Worm (Caenorhabditis elegans): ENCODE measurements around the gene ZC477.4.

The ZC477.4 gene

ce11 chrIV:7049672-7050206, 48.8 kb downstream of the ZC477.4 start, which contains the start of gene nhr-105 (continued):
- TF ChIP-seq vab-7 (GFP tag; IDR thresholded peaks at IDR 0.05) (no peak), nhr-41 (GFP tag; IDR thresholded peaks at IDR 0.05) (no peak), daf-16 (GFP tag; optimal IDR thresholded peaks at IDR 0.05) (no peak), daf-16 (tag; optimal IDR thresholded peaks at IDR 0.05) (peak; percentile 83), gei-8 (GFP tag; optimal IDR thresholded peaks at IDR 0.05) (no peak), php-3 (GFP tag; IDR thresholded peaks at IDR 0.05) (peak; percentile 32; the same call in 1 of the 2 replicates), mxl-2 (GFP tag; conservative IDR thresholded peaks at IDR 0.05) (peak; percentile 67; the same call in 1 of the 2 replicates), ceh-28 (tag; optimal IDR thresholded peaks at IDR 0.05) (no peak), nhr-102 (tag; optimal IDR thresholded peaks at IDR 0.05) (peak; percentile 39), lin-15B (tag; optimal IDR thresholded peaks at IDR 0.05) (no peak), ztf-7 (tag; optimal IDR thresholded peaks at IDR 0.05) (peak; percentile 57), ceh-44 (GFP tag; IDR thresholded peaks at IDR 0.05) (no peak), Y105C5A.15 (GFP tag; IDR thresholded peaks at IDR 0.05) (no peak), snpc-4 (tag; optimal IDR thresholded peaks at IDR 0.05) (no peak), duxl-1 (tag; optimal IDR thresholded peaks at IDR 0.05; ENCODE audit: poor library complexity) (no peak), nhr-237 (tag; optimal IDR thresholded peaks at IDR 0.05) (no peak), mes-2 (tag; optimal IDR thresholded peaks at IDR 0.05; ENCODE audit: poor library complexity, severe bottlenecking) (peak; percentile 11), mxl-3 (GFP tag; optimal IDR thresholded peaks at IDR 0.05) (no peak), daf-8 (GFP tag; IDR thresholded peaks at IDR 0.05) (no peak), lin-1 (GFP tag; IDR thresholded peaks at IDR 0.05) (peak; percentile 47; the same call in 1 of the 2 replicates), ztf-11 (tag; optimal IDR thresholded peaks at IDR 0.05) (no peak), ceh-32 (tag; optimal IDR thresholded peaks at IDR 0.05; ENCODE audit: poor library complexity) (no peak), pha-4 (GFP tag; IDR thresholded peaks at IDR 0.05) (no peak), pha-4 (tag; optimal IDR thresholded peaks at IDR 0.05) (no peak), Y48G9A.11 (GFP tag; IDR thresholded peaks at IDR 0.05) (no peak), nhr-10 (tag; optimal IDR thresholded peaks at IDR 0.05) (peak; percentile 74), mdt-29 (GFP tag; IDR thresholded peaks at IDR 0.05) (no peak), spr-1 (tag; optimal IDR thresholded peaks at IDR 0.05) (no peak), zfp-2 (tag; optimal IDR thresholded peaks at IDR 0.05) (no peak), Y75B8A.6 (GFP tag; IDR thresholded peaks at IDR 0.05) (0 out of 2 replicates have a peak, but pooled peaks have one; percentile 33), lin-13 (GFP tag; optimal IDR thresholded peaks at IDR 0.05) (peak; percentile 12), T20F7.1 (GFP tag; optimal IDR thresholded peaks at IDR 0.05) (peak; percentile 36), aly-2 (tag; optimal IDR thresholded peaks at IDR 0.05) (no peak), nhr-111 (GFP tag; optimal IDR thresholded peaks at IDR 0.05) (no peak), ceh-20 (GFP tag; IDR thresholded peaks at IDR 0.05) (no peak), hlh-30 (tag; optimal IDR thresholded peaks at IDR 0.05; ENCODE audit: insufficient read depth) (peak; percentile 84), nhr-28 (tag; optimal IDR thresholded peaks at IDR 0.05) (peak; percentile 81), fkh-10 (GFP tag; optimal IDR thresholded peaks at IDR 0.05) (no peak), ZK546.5 (tag; optimal IDR thresholded peaks at IDR 0.05) (no peak), saeg-2 (GFP tag; IDR thresholded peaks at IDR 0.05) (no peak), arid-1 (GFP tag; conservative IDR thresholded peaks at IDR 0.05) (no peak; the same call in 1 of the 2 replicates), spr-3 (GFP tag; optimal IDR thresholded peaks at IDR 0.05) (no peak), nhr-11 (tag; optimal IDR thresholded peaks at IDR 0.05) (peak; percentile 27), tag-97 (GFP tag; IDR thresholded peaks at IDR 0.05) (no peak), madf-5 (GFP tag; IDR thresholded peaks at IDR 0.05) (0 out of 4 replicates have a peak, but pooled peaks of 1 of the 2 experiments have one; percentile 10), daf-19 (GFP tag; conservative IDR thresholded peaks at IDR 0.05) (no peak), nhr-6 (tag; optimal IDR thresholded peaks at IDR 0.05) (peak; percentile 53), hlh-11 (tag; optimal IDR thresholded peaks at IDR 0.05) (peak; percentile 92), madf-9 (GFP tag; conservative IDR thresholded peaks at IDR 0.05) (no peak; the same call in 1 of the 2 replicates), dmd-8 (GFP tag; IDR thresholded peaks at IDR 0.05) (no peak), cey-2 (tag; optimal IDR thresholded peaks at IDR 0.05; ENCODE audit: borderline replicate concordance, insufficient read depth) (peak; percentile 83)

Data from whole organism, L4 larva.